Worm (Caenorhabditis elegans) whole organism, L3 larva: ENCODE measurements around the gene smg-7.

ENCODE experiments used
- R02D3.7 ChIP-seq: fragments of 150-350 bp; optimal IDR thresholded peaks from 2 replicates; lab custom pipeline; 2014; ENCODE audit warnings: missing biosample characterization, missing genetic modification characterization
- aly-2 ChIP-seq: fragments of 150-350 bp; optimal IDR thresholded peaks from 2 replicates; lab custom pipeline; 2014; ENCODE audit warnings: missing biosample characterization, missing genetic modification characterization
- ama-1 ChIP-seq: fragments of 150-350 bp; optimal IDR thresholded peaks from 2 replicates; lab custom pipeline; 2018
- ceh-16 ChIP-seq: sonication (generic microtip); optimal IDR thresholded peaks from 2 replicates; lab custom pipeline; 2017; ENCODE audit warnings: missing biosample characterization, missing genetic modification characterization
- ceh-28 ChIP-seq: fragments of 150-350 bp; optimal IDR thresholded peaks from 2 replicates; lab custom pipeline; 2014; ENCODE audit warnings: missing biosample characterization, missing genetic modification reagents, missing genetic modification characterization
- ceh-82 ChIP-seq: fragments of 150-350 bp; optimal IDR thresholded peaks from 2 replicates; lab custom pipeline; 2014; ENCODE audit warnings: missing biosample characterization, missing genetic modification characterization
- ceh-9 ChIP-seq: sonication (generic microtip); optimal IDR thresholded peaks from 2 replicates; lab custom pipeline; 2018; ENCODE audit warnings: missing biosample characterization, missing genetic modification characterization
- daf-12 ChIP-seq: fragments of 150-350 bp; optimal IDR thresholded peaks from 2 replicates; lab custom pipeline; 2014; ENCODE audit warnings: missing biosample characterization, missing genetic modification reagents, missing genetic modification characterization
- egl-5 ChIP-seq: fragments of 150-350 bp; optimal IDR thresholded peaks from 2 replicates; lab custom pipeline; 2017; ENCODE audit warnings: missing biosample characterization, missing genetic modification reagents, missing genetic modification characterization, inconsistent platforms
- elt-1 ChIP-seq: fragments of 150-350 bp; optimal IDR thresholded peaks from 2 replicates; lab custom pipeline; 2014; ENCODE audit warnings: missing biosample characterization, missing genetic modification characterization
- elt-3 ChIP-seq, 3 experiments: fragments of 150-350 bp in 1 of 3; sonication (generic microtip) in 2 of 3; optimal IDR thresholded peaks; 2 replicates in 2 of 3; 4 replicates in 1 of 3; lab custom pipeline; 2014 to 2017; ENCODE audit warnings: missing biosample characterization in 3 of 3, missing genetic modification characterization in 3 of 3
- fos-1 ChIP-seq: fragments of 150-350 bp; optimal IDR thresholded peaks from 2 replicates; lab custom pipeline; 2014; ENCODE audit warnings: missing biosample characterization, missing genetic modification characterization
- hmg-11 ChIP-seq: sonication (generic microtip); optimal IDR thresholded peaks from 2 replicates; lab custom pipeline; 2016; ENCODE audit warnings: missing genetic modification characterization, missing compliant biosample characterization
- lin-15B ChIP-seq: fragments of 150-350 bp; optimal IDR thresholded peaks from 2 replicates; lab custom pipeline; 2014; ENCODE audit warnings: missing biosample characterization, missing genetic modification characterization
- lin-39 ChIP-seq: fragments of 150-350 bp; optimal IDR thresholded peaks from 2 replicates; lab custom pipeline; 2018; ENCODE audit warnings: missing biosample characterization, missing genetic modification reagents, missing genetic modification characterization
- lsy-12 ChIP-seq: sonication (generic microtip); optimal IDR thresholded peaks from 2 replicates; lab custom pipeline; 2016; ENCODE audit warnings: mild to moderate bottlenecking, missing genetic modification characterization, missing compliant biosample characterization
- mdl-1 ChIP-seq: fragments of 150-350 bp; optimal IDR thresholded peaks from 2 replicates; lab custom pipeline; 2014; ENCODE audit warnings: missing biosample characterization, missing genetic modification characterization
- mml-1 ChIP-seq: fragments of 150-350 bp; sonication (generic microtip); optimal IDR thresholded peaks from 3 replicates; lab custom pipeline; 2014; ENCODE audit warnings: missing biosample characterization, missing genetic modification characterization
- nfya-1 ChIP-seq: sonication (generic microtip); optimal IDR thresholded peaks from 2 replicates; lab custom pipeline; 2017; ENCODE audit warnings: missing genetic modification characterization, mild to moderate bottlenecking, missing compliant biosample characterization, antibody characterized with exemption, moderate library complexity; ENCODE audit not compliant: insufficient read depth
- nhr-11 ChIP-seq: fragments of 150-350 bp; optimal IDR thresholded peaks from 2 replicates; lab custom pipeline; 2014; ENCODE audit warnings: missing biosample characterization, missing genetic modification characterization
- nhr-23 ChIP-seq: fragments of 150-350 bp; optimal IDR thresholded peaks from 2 replicates; lab custom pipeline; 2014; ENCODE audit warnings: missing biosample characterization, missing genetic modification reagents, missing genetic modification characterization
- nhr-237 ChIP-seq: fragments of 150-350 bp; optimal IDR thresholded peaks from 2 replicates; lab custom pipeline; 2014; ENCODE audit warnings: missing biosample characterization, missing genetic modification characterization
- nhr-25 ChIP-seq: sonication (generic microtip); optimal IDR thresholded peaks from 2 replicates; lab custom pipeline; 2017; ENCODE audit warnings: missing biosample characterization, missing genetic modification characterization
- nhr-28 ChIP-seq: fragments of 150-350 bp; optimal IDR thresholded peaks from 2 replicates; lab custom pipeline; 2014; ENCODE audit warnings: missing biosample characterization, missing genetic modification characterization
- nhr-43 ChIP-seq: sonication (generic microtip); optimal IDR thresholded peaks from 2 replicates; lab custom pipeline; 2016; ENCODE audit warnings: mild to moderate bottlenecking, missing genetic modification characterization, missing compliant biosample characterization; ENCODE audit not compliant: poor library complexity, severe bottlenecking
- pha-4 ChIP-seq: fragments of 150-350 bp; optimal IDR thresholded peaks from 2 replicates; lab custom pipeline; 2014; ENCODE audit warnings: missing biosample characterization, missing genetic modification reagents, missing genetic modification characterization
- pqm-1 ChIP-seq: fragments of 150-350 bp; optimal IDR thresholded peaks from 2 replicates; lab custom pipeline; 2017; ENCODE audit warnings: missing biosample characterization, missing genetic modification characterization, inconsistent platforms
- skn-1 ChIP-seq: fragments of 150-350 bp; optimal IDR thresholded peaks from 2 replicates; lab custom pipeline; 2014; ENCODE audit warnings: missing biosample characterization, missing genetic modification characterization
- tbx-2 ChIP-seq: sonication (generic microtip); optimal IDR thresholded peaks from 2 replicates; lab custom pipeline; 2016; ENCODE audit warnings: mild to moderate bottlenecking, missing genetic modification characterization, missing compliant biosample characterization
- unc-39 ChIP-seq: sonication (generic microtip); optimal IDR thresholded peaks from 4 replicates; lab custom pipeline; 2017; ENCODE audit warnings: missing biosample characterization, missing genetic modification characterization
- unc-62 ChIP-seq: fragments of 150-350 bp; sonication (generic microtip); optimal IDR thresholded peaks from 4 replicates; lab custom pipeline; 2014; ENCODE audit warnings: missing biosample characterization, missing genetic modification reagents, missing genetic modification characterization
- ztf-11 ChIP-seq: fragments of 150-350 bp; optimal IDR thresholded peaks from 2 replicates; lab custom pipeline; 2014; ENCODE audit warnings: missing biosample characterization, missing genetic modification characterization

Gene smg-7

DNA sequence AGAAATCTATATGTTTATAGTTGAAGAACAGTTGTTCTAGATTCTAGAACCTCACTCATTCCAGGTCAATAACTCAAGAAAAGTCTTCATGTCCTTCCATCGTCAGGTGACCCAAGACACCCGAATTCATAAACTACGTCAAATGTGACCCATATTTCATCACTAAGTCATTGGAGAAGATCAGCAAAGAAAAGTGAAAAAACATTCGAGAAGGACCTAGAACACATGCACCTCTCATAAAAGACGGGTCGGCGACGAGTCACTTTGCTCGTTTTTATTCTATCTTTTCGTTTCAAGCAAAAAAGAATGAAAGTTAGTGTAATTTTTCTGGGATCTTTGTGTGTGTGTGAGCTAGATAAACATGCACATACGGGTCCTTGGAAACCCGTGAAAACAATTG lies 9.0 kb upstream of the smg-7 start:
- TF ChIP-seq egl-5 (tag; lab: Kevin White, UChicago) (peak; percentile 82), nhr-43 (tag; lab: Kevin White, UChicago) (no peak), nfya-1 (tag; lab: Kevin White, UChicago) (peak; percentile 49)
- TF ChIP-seq, all 47 proteins: peak for 2

DNA sequence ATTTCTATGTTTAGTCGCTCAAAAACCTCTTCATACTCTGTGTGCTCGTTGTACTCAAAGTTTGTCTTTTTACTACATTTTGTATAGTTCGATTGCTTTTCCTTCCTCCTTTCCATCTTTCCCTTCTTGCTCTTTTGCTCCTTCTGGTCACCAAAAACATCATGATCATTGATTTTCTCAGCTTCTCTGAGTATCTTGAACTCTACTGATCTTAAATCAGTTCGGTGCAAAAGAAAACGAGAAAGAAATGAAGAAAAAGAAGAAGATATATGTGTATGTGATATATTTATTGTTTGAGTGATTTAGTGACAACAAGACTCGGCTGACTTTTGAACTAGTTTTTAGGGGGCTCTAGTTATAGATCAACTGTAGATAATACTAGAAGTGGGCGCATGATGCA lies 7.9 kb upstream of the smg-7 start:
- TF ChIP-seq ama-1 (lab: Kevin White, UChicago) (no peak), ceh-82 (no peak), nhr-43 (tag; lab: Kevin White, UChicago) (no peak), unc-39 (tag; lab: Kevin White, UChicago) (no peak), nhr-28 (tag; lab: Kevin White, UChicago) (no peak), lsy-12 (tag; lab: Kevin White, UChicago) (no peak), nhr-25 (tag; lab: Kevin White, UChicago) (no peak), lin-39 (tag; lab: Kevin White, UChicago) (no peak), fos-1 (tag; lab: Kevin White, UChicago) (no peak), mdl-1 (tag; lab: Kevin White, UChicago) (no peak), skn-1 (tag; lab: Kevin White, UChicago) (no peak), ztf-11 (no peak)

DNA sequence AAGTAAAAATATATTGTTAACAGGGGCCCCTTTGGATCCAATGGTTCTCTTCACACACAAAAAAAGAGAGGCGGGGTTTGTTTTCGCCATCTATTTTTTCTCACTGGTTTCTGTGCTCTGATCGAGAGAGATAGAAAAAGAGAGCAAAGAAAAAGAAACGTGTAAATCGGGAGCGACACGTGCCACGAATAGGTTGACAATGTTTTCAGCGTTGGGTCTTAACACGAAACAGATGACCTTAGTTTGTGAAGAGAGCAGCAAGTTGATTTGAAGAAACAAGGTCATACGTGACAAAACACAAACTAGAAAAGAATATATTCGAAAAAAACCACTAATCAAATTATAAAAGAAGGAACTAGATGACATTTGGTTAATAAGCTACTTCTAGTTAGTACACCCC lies 6.2 kb upstream of the smg-7 start, which contains the start of gene lin-45:
Gene lin-45 (minus strand): TSS at position 82 of the 400 bp plus-strand sequence.
- TF ChIP-seq nfya-1 (tag; lab: Kevin White, UChicago) (peak; percentile 32), mdl-1 (tag; lab: Kevin White, UChicago) (no peak)

DNA sequence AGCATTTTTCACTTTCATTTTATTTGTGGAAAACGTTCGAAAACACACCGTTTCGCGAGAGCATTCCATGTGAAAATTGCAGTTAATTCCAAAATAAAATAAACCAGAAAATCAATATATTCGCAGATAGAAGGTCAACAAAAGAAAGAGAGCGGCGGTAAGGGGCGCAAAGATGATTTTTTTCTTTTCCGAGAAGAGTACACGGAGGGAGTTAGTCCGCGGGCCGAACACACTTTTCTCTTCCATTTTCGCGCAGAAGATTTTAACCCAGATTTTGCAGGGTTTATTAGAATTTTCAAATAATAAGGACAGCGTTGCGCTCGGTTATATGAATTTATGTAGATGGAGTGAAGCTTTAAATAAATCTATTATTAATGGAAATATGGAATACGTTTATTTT lies 5.4 kb upstream of the smg-7 start:
- TF ChIP-seq pha-4 (tag; lab: Kevin White, UChicago), result peak; percentile 68
- TF ChIP-seq ceh-28 (tag; lab: Kevin White, UChicago), result peak; percentile 28
- TF ChIP-seq nhr-25 (tag; lab: Kevin White, UChicago), result peak; percentile 34
- peak; percentile 9 for TF ChIP-seq hmg-11
- peak; percentile 22 for TF ChIP-seq nhr-43 (tag; lab: Kevin White, UChicago)
- no peak for TF ChIP-seq unc-62 (GFP tag; lab: Kevin White, UChicago)
- peak; percentile 64 for TF ChIP-seq nhr-23 (tag; lab: Kevin White, UChicago)
- TF ChIP-seq lin-15B, result peak; percentile 31
- TF ChIP-seq nfya-1 (tag; lab: Kevin White, UChicago), result peak; percentile 34
- TF ChIP-seq lin-39 (tag; lab: Kevin White, UChicago), result no peak

DNA sequence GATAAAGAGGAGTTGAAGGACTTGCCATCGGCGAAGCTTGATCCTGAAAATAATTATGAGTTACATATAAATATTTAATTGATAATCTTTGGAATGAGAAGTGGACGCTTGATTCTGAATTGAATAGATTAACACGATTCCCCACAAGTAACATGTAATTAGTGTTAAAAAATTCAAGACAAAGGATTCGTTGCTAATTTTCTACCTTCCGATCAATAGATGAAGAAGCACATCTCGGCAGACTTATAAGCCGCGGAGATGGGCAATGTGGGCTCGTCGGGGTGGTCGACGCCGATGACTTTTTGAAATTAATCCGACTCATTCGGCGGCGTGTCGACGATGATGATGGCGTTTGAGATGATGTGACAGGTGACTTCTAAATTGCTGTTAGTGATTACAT lies 4.8 kb upstream of the smg-7 start:
- TF ChIP-seq skn-1 (tag; lab: Kevin White, UChicago), result no peak
- no peak for TF ChIP-seq elt-1 (tag; lab: Kevin White, UChicago)
- TF ChIP-seq pqm-1 (tag; lab: Kevin White, UChicago), result no peak
- TF ChIP-seq pha-4 (tag; lab: Kevin White, UChicago), result no peak
- TF ChIP-seq ama-1 (lab: Kevin White, UChicago), result no peak
- TF ChIP-seq unc-62 (GFP tag; lab: Kevin White, UChicago), result no peak
- TF ChIP-seq R02D3.7 (tag; lab: Kevin White, UChicago), result no peak
- TF ChIP-seq ceh-9 (tag; lab: Kevin White, UChicago), result no peak
- no peak for TF ChIP-seq nhr-237 (tag; lab: Kevin White, UChicago)
- no peak for TF ChIP-seq tbx-2 (tag; lab: Kevin White, UChicago)
- TF ChIP-seq lin-39 (tag; lab: Kevin White, UChicago), result no peak
- TF ChIP-seq lin-15B, result no peak
- TF ChIP-seq elt-3 (tag; optimal IDR thresholded peaks at IDR 0.05; lab: Kevin White, UChicago), result no peak
- TF ChIP-seq mml-1 (tag; lab: Kevin White, UChicago), result no peak
- TF ChIP-seq ceh-16 (tag; lab: Kevin White, UChicago), result no peak
- TF ChIP-seq ztf-11, result no peak
- no peak for TF ChIP-seq daf-12 (tag; lab: Kevin White, UChicago)
- TF ChIP-seq nhr-11, result no peak
- TF ChIP-seq aly-2 (tag; lab: Kevin White, UChicago), result no peak
